Worm (Caenorhabditis elegans) whole organism, L3 larva: ENCODE data around the gene iglr-1.

Experiments
- aly-2 ChIP-seq: fragments of 150-350 bp; optimal IDR thresholded peaks from 2 replicates; lab custom pipeline; 2014; ENCODE audit warnings: missing biosample characterization, missing genetic modification characterization
- ceh-28 ChIP-seq: fragments of 150-350 bp; optimal IDR thresholded peaks from 2 replicates; lab custom pipeline; 2014; ENCODE audit warnings: missing biosample characterization, missing genetic modification reagents, missing genetic modification characterization
- elt-3 ChIP-seq, 3 experiments: fragments of 150-350 bp in 1 of 3; sonication (generic microtip) in 2 of 3; optimal IDR thresholded peaks; 2 replicates in 2 of 3; 4 replicates in 1 of 3; lab custom pipeline; 2014 to 2017; ENCODE audit warnings: missing biosample characterization in 3 of 3, missing genetic modification characterization in 3 of 3
- fos-1 ChIP-seq: fragments of 150-350 bp; optimal IDR thresholded peaks from 2 replicates; lab custom pipeline; 2014; ENCODE audit warnings: missing biosample characterization, missing genetic modification characterization
- hmg-11 ChIP-seq: sonication (generic microtip); optimal IDR thresholded peaks from 2 replicates; lab custom pipeline; 2016; ENCODE audit warnings: missing genetic modification characterization, missing compliant biosample characterization
- jun-1 ChIP-seq: fragments of 150-350 bp; optimal IDR thresholded peaks from 2 replicates; lab custom pipeline; 2014; ENCODE audit warnings: missing biosample characterization, missing genetic modification reagents, missing genetic modification characterization
- lin-15B ChIP-seq: fragments of 150-350 bp; optimal IDR thresholded peaks from 2 replicates; lab custom pipeline; 2014; ENCODE audit warnings: missing biosample characterization, missing genetic modification characterization
- lin-39 ChIP-seq: fragments of 150-350 bp; optimal IDR thresholded peaks from 2 replicates; lab custom pipeline; 2018; ENCODE audit warnings: missing biosample characterization, missing genetic modification reagents, missing genetic modification characterization
- nhr-237 ChIP-seq: fragments of 150-350 bp; optimal IDR thresholded peaks from 2 replicates; lab custom pipeline; 2014; ENCODE audit warnings: missing biosample characterization, missing genetic modification characterization
- nhr-77 ChIP-seq: fragments of 150-350 bp; optimal IDR thresholded peaks from 2 replicates; lab custom pipeline; 2014; ENCODE audit warnings: missing biosample characterization, missing genetic modification characterization
- unc-39 ChIP-seq: sonication (generic microtip); optimal IDR thresholded peaks from 4 replicates; lab custom pipeline; 2017; ENCODE audit warnings: missing biosample characterization, missing genetic modification characterization
- zag-1 ChIP-seq: fragments of 150-350 bp; optimal IDR thresholded peaks from 2 replicates; lab custom pipeline; 2014; ENCODE audit warnings: missing biosample characterization, missing genetic modification characterization
- ztf-11 ChIP-seq: fragments of 150-350 bp; optimal IDR thresholded peaks from 2 replicates; lab custom pipeline; 2014; ENCODE audit warnings: missing biosample characterization, missing genetic modification characterization

DNA sequence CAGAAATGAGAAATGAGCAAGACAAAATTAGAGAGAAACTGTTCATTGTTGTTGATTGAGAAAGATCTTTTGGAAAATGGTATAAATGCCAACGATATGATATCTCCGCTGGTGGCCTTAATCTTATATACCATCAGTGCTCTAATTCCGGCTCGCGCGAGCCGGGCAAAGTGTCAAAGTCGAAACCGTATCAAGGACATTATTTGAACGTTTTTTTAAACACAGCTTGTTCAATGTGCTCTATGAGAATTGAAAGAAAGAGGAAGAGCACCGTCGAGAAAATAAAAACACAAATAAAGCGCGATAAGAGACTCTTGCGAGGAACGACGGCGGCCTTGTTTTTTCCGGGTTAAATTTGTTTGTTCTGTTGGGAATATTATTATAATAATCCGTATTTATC lies 29.7 kb downstream of the iglr-1 start, which contains the start of gene idpp-3:
- TF ChIP-seq elt-3 (tag; optimal IDR thresholded peaks at IDR 0.05; lab: Kevin White, UChicago) (no peak), unc-39 (tag; lab: Kevin White, UChicago) (no peak), aly-2 (tag; lab: Kevin White, UChicago) (no peak), hmg-11 (tag; lab: Kevin White, UChicago) (no peak), lin-15B (no peak), jun-1 (tag; lab: Kevin White, UChicago) (no peak), nhr-77 (tag; lab: Kevin White, UChicago) (no peak), zag-1 (tag; lab: Kevin White, UChicago) (no peak), ceh-28 (tag; lab: Kevin White, UChicago) (no peak), lin-39 (tag; lab: Kevin White, UChicago) (no peak), nhr-237 (tag; lab: Kevin White, UChicago) (no peak), fos-1 (no peak), ztf-11 (tag; lab: Kevin White, UChicago) (no peak)
